Fruit fly (Drosophila melanogaster): Measurements from ENCODE around the gene CG14374.

The CG14374 gene

dm6 chr3R:13419979-13420378, 23.0 kb upstream of the CG14374 start, which contains the start of gene Ir87a:
Gene Ir87a (plus strand): TSS chr3R:13420279.
- TF ChIP-seq lola (GFP tag; optimal IDR thresholded peaks at IDR 0.05), result no peak

dm6 chr3R:13417067-13417595, 20.2 kb upstream of the CG14374 start:
- TF ChIP-seq ey (GFP tag; optimal IDR thresholded peaks at IDR 0.05) (no peak), tai (GFP tag; optimal IDR thresholded peaks at IDR 0.05) (no peak), rgr (GFP tag; optimal IDR thresholded peaks at IDR 0.05) (no peak), dsf (GFP tag; optimal IDR thresholded peaks at IDR 0.05; ENCODE audit: borderline replicate concordance) (no peak), N (GFP tag; optimal IDR thresholded peaks at IDR 0.05) (no peak), GATAd (GFP tag; optimal IDR thresholded peaks at IDR 0.05) (no peak), Hr83 (GFP tag; optimal IDR thresholded peaks at IDR 0.05; ENCODE audit: poor library complexity, severe bottlenecking) (no peak), psq (GFP tag; optimal IDR thresholded peaks at IDR 0.05) (no peak), Rel (GFP tag; optimal IDR thresholded peaks at IDR 0.05) (no peak), Rel (tag; optimal IDR thresholded peaks at IDR 0.05) (no peak), Dif (GFP tag; optimal IDR thresholded peaks at IDR 0.05; ENCODE audit: partially characterized antibody) (no peak)

dm6 chr3R:13415186-13415585, 18.2 kb upstream of the CG14374 start, which contains the start of gene yellow-e:
Gene yellow-e (minus strand): TSS chr3R:13415286.
- TF ChIP-seq pan (optimal IDR thresholded peaks at IDR 0.05) (no peak), brk (GFP tag; optimal IDR thresholded peaks at IDR 0.05) (no peak), br (GFP tag; optimal IDR thresholded peaks at IDR 0.05) (no peak), Sp1 (GFP tag; optimal IDR thresholded peaks at IDR 0.05) (no peak), N (GFP tag; optimal IDR thresholded peaks at IDR 0.05) (no peak), CG32264 (GFP tag; optimal IDR thresholded peaks at IDR 0.05) (no peak), CrebA (GFP tag; optimal IDR thresholded peaks at IDR 0.05; ENCODE audit: borderline replicate concordance) (no peak), psq (GFP tag; optimal IDR thresholded peaks at IDR 0.05) (no peak), sv (GFP tag; optimal IDR thresholded peaks at IDR 0.05) (no peak), CG9705 (GFP tag; optimal IDR thresholded peaks at IDR 0.05) (no peak), Mio (GFP tag; optimal IDR thresholded peaks at IDR 0.05) (no peak), Hr83 (GFP tag; optimal IDR thresholded peaks at IDR 0.05; ENCODE audit: poor library complexity, severe bottlenecking) (no peak), rgr (GFP tag; optimal IDR thresholded peaks at IDR 0.05) (no peak), HLH106 (tag; optimal IDR thresholded peaks at IDR 0.05) (no peak), dmrt93B (GFP tag; optimal IDR thresholded peaks at IDR 0.05) (no peak), foxo (GFP tag; optimal IDR thresholded peaks at IDR 0.05) (no peak), Vsx2 (GFP tag; optimal IDR thresholded peaks at IDR 0.05; ENCODE audit: partially characterized antibody) (no peak), Hr78 (GFP tag; optimal IDR thresholded peaks at IDR 0.05) (no peak), Jra (GFP tag; optimal IDR thresholded peaks at IDR 0.05) (no peak), Abd-B (GFP tag; optimal IDR thresholded peaks at IDR 0.05) (no peak)

- TF ChIP-seq psq (GFP tag; optimal IDR thresholded peaks at IDR 0.05) (no peak), dsf (GFP tag; optimal IDR thresholded peaks at IDR 0.05; ENCODE audit: borderline replicate concordance) (no peak), pan (optimal IDR thresholded peaks at IDR 0.05) (no peak), Hr78 (GFP tag; optimal IDR thresholded peaks at IDR 0.05) (no peak), Sp1 (GFP tag; optimal IDR thresholded peaks at IDR 0.05) (no peak), HLH106 (tag; optimal IDR thresholded peaks at IDR 0.05) (no peak), N (GFP tag; optimal IDR thresholded peaks at IDR 0.05) (no peak), woc (GFP tag; optimal IDR thresholded peaks at IDR 0.05) (no peak), brk (GFP tag; optimal IDR thresholded peaks at IDR 0.05) (no peak), Vsx2 (GFP tag; optimal IDR thresholded peaks at IDR 0.05; ENCODE audit: partially characterized antibody) (no peak)
These were observed 15.8 kb upstream of the CG14374 start for dm6 chr3R:13412704-13413103.

- TF ChIP-seq rgr (GFP tag; optimal IDR thresholded peaks at IDR 0.05), result no peak
- TF ChIP-seq dsf (GFP tag; optimal IDR thresholded peaks at IDR 0.05; ENCODE audit: borderline replicate concordance), result no peak
- TF ChIP-seq usp (GFP tag; optimal IDR thresholded peaks at IDR 0.05), result no peak
- TF ChIP-seq Hr78 (GFP tag; optimal IDR thresholded peaks at IDR 0.05), result no peak
- TF ChIP-seq Sp1 (GFP tag; optimal IDR thresholded peaks at IDR 0.05), result no peak
- no peak for TF ChIP-seq Vsx2 (GFP tag; optimal IDR thresholded peaks at IDR 0.05; ENCODE audit: partially characterized antibody)
These were observed 10.0 kb upstream of the CG14374 start, which contains the start of gene yellow-e2 for dm6 chr3R:13406898-13407297. Gene yellow-e2 (minus strand): TSS chr3R:13406998.

All from whole organism, wandering third instar larva.